Worm (Caenorhabditis elegans): ENCODE results near the gene C17B7.3.

DNA sequence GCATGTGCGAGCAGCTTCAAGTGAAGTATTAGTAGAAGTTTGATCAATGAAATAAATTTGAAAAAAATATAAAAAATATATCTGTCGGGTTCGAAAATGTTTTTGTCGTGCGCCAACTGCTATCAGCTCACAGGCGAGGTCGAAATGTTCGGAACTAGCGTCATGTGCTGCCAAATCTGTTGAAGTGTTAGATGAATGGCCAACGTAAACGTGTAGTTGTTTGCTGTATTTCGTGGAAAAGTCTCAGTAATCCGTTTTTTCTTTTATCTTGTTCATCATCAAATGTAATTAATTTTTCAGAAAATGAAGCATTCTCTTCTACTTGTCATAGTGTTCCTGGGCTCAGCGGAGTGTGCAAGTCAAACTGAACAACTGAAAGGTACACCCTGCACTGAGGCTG is 7.3 kb downstream of the C17B7.3 start, which contains the start of gene C17B7.15:
- no peak for TF ChIP-seq spr-1 (tag; optimal IDR thresholded peaks at IDR 0.05)
- TF ChIP-seq zip-11 (GFP tag; IDR thresholded peaks at IDR 0.05), result no peak

Measured in whole organism, L4 larva.